Worm (Caenorhabditis elegans): Measurements from ENCODE around the gene F25E2.2.

Gene F25E2.2

ce11 chrX:825924-826323 is 15.3 kb upstream of the F25E2.2 start:
- TF ChIP-seq hmg-1.2 (GFP tag; IDR thresholded peaks at IDR 0.05) (peak; percentile 98), hlh-12 (tag; optimal IDR thresholded peaks at IDR 0.05) (no peak), lin-40 (tag; optimal IDR thresholded peaks at IDR 0.05) (peak; percentile 36), Y53G8AR.9 (GFP tag; conservative IDR thresholded peaks at IDR 0.05) (0 out of 2 replicates have a peak, but pooled peaks have one; percentile 39), sptf-2 (GFP tag; optimal IDR thresholded peaks at IDR 0.05) (no peak)

ce11 chrX:825375-825774 is 14.8 kb upstream of the F25E2.2 start, which contains the start of gene daf-3:
Gene daf-3, minus strand, starts transcription at chrX:825475.
- TF ChIP-seq ztf-28 (GFP tag; IDR thresholded peaks at IDR 0.05) (no peak), aptf-2 (GFP tag; conservative IDR thresholded peaks at IDR 0.05) (no peak), C06A6.2 (GFP tag; conservative IDR thresholded peaks at IDR 0.05) (no peak), B0336.3 (GFP tag; IDR thresholded peaks at IDR 0.05) (no peak), zfh-2 (GFP tag; conservative IDR thresholded peaks at IDR 0.05) (no peak), mes-4 (tag; optimal IDR thresholded peaks at IDR 0.05) (no peak), tbp1 (GFP tag; optimal IDR thresholded peaks at IDR 0.05) (no peak), sptf-2 (GFP tag; optimal IDR thresholded peaks at IDR 0.05) (no peak), lir-1 (GFP tag; conservative IDR thresholded peaks at IDR 0.05) (no peak), attf-5 (GFP tag; optimal IDR thresholded peaks at IDR 0.05) (no peak), ets-4 (GFP tag; optimal IDR thresholded peaks at IDR 0.05) (no peak), Y53F4B.3 (GFP tag; IDR thresholded peaks at IDR 0.05) (no peak), dpff-1 (tag; optimal IDR thresholded peaks at IDR 0.05) (no peak)

DNA sequence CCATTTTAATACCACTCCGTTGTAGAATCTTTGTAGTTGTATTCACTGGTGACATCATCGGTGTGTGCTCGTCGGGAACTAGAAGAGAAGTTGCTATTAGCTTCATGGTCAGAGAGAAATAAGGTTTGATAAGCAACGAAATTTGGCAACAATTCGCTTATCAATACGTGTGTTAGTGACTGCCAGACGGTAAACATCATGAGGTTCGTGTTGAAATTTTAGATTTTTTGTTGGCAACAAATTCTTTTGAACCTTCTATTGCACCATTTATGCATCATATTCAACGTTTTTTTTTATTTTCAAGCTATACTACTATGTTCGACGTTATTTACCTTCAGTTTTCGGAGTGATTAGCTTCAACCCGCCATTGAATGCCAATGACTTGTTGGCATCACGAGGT is 13.1 kb upstream of the F25E2.2 start:
- TF ChIP-seq ets-4 (GFP tag; optimal IDR thresholded peaks at IDR 0.05), result no peak
- no peak for TF ChIP-seq F39B2.1 (GFP tag; IDR thresholded peaks at IDR 0.05)
- TF ChIP-seq atf-7 (tag; optimal IDR thresholded peaks at IDR 0.05), result peak; percentile 18
- TF ChIP-seq F37B4.10 (GFP tag; IDR thresholded peaks at IDR 0.05), result no peak
- TF ChIP-seq aptf-3 (GFP tag; IDR thresholded peaks at IDR 0.05), result no peak
- no peak for TF ChIP-seq nhr-27 (tag; optimal IDR thresholded peaks at IDR 0.05)
- no peak for TF ChIP-seq hmg-20 (GFP tag; IDR thresholded peaks at IDR 0.05)
- no peak for TF ChIP-seq mcd-1 (GFP tag; IDR thresholded peaks at IDR 0.05)
- TF ChIP-seq B0336.3 (GFP tag; IDR thresholded peaks at IDR 0.05), result no peak
- TF ChIP-seq rcor-1 (GFP tag; IDR thresholded peaks at IDR 0.05), result no peak
- no peak; the same call in 1 of the 2 replicates for TF ChIP-seq cebp-1 (GFP tag; IDR thresholded peaks at IDR 0.05)
- peak; percentile 60 for TF ChIP-seq cebp-1 (tag; optimal IDR thresholded peaks at IDR 0.05)
- peak; percentile 44; the same call in 1 of the 2 replicates for TF ChIP-seq dox-1 (GFP tag; IDR thresholded peaks at IDR 0.05)
- no peak for TF ChIP-seq F49E8.2 (tag; optimal IDR thresholded peaks at IDR 0.05; ENCODE audit: insufficient read depth)
- TF ChIP-seq B0035.1 (tag; optimal IDR thresholded peaks at IDR 0.05), result no peak
- TF ChIP-seq hsf-1 (GFP tag; IDR thresholded peaks at IDR 0.05), result no peak
- peak; percentile 92 for TF ChIP-seq nhr-80 (tag; optimal IDR thresholded peaks at IDR 0.05)
- no peak for TF ChIP-seq F52B5.7 (tag; optimal IDR thresholded peaks at IDR 0.05)
- TF ChIP-seq mxl-1 (tag; optimal IDR thresholded peaks at IDR 0.05), result no peak
- no peak for TF ChIP-seq snpc-4 (GFP tag; optimal IDR thresholded peaks at IDR 0.05)
- no peak for TF ChIP-seq snpc-4 (tag; optimal IDR thresholded peaks at IDR 0.05)
- no peak for TF ChIP-seq fkh-3 (tag; optimal IDR thresholded peaks at IDR 0.05)
- TF ChIP-seq let-607 (tag; optimal IDR thresholded peaks at IDR 0.05), result peak; percentile 19 to 63
- TF ChIP-seq unc-62 (GFP tag; optimal IDR thresholded peaks at IDR 0.05), result no peak
- TF ChIP-seq Y56A3A.18 (GFP tag; IDR thresholded peaks at IDR 0.05), result no peak
- TF ChIP-seq attf-3 (GFP tag; conservative IDR thresholded peaks at IDR 0.05), result no peak

All from whole organism, young adult.